Worm (Caenorhabditis elegans): Measurements from ENCODE around the gene abts-4.

abts-4 gene

ce11 chrX:6804405-6804804 lies 42.9 kb upstream of the abts-4 start (continued):
- TF ChIP-seq lir-3 (tag; optimal IDR thresholded peaks at IDR 0.05; ENCODE audit: poor library complexity) (no peak), sox-4 (tag; optimal IDR thresholded peaks at IDR 0.05) (peak; percentile 7), irx-1 (tag; optimal IDR thresholded peaks at IDR 0.05) (no peak), fkh-4 (tag; optimal IDR thresholded peaks at IDR 0.05; ENCODE audit: borderline replicate concordance) (no peak), ceh-63 (GFP tag; optimal IDR thresholded peaks at IDR 0.05) (no peak), unc-86 (tag; optimal IDR thresholded peaks at IDR 0.05) (no peak), zip-4 (GFP tag; optimal IDR thresholded peaks at IDR 0.05) (no peak), ztf-11 (tag; optimal IDR thresholded peaks at IDR 0.05) (no peak), pax-3 (tag; optimal IDR thresholded peaks at IDR 0.05) (peak; percentile 4), egl-27 (tag; optimal IDR thresholded peaks at IDR 0.05) (no peak), vab-15 (tag; optimal IDR thresholded peaks at IDR 0.05) (no peak), fos-1 (tag; optimal IDR thresholded peaks at IDR 0.05) (no peak), xbp-1 (tag; optimal IDR thresholded peaks at IDR 0.05) (no peak), ceh-88 (GFP tag; IDR thresholded peaks at IDR 0.05) (no peak), ceh-82 (tag; optimal IDR thresholded peaks at IDR 0.05) (no peak), lin-13 (GFP tag; optimal IDR thresholded peaks at IDR 0.05) (no peak), nhr-47 (tag; optimal IDR thresholded peaks at IDR 0.05) (peak; percentile 51), unc-130 (tag; optimal IDR thresholded peaks at IDR 0.05) (no peak), unc-62 (GFP tag; optimal IDR thresholded peaks at IDR 0.05) (no peak), snu-23 (GFP tag; optimal IDR thresholded peaks at IDR 0.05) (no peak), hpl-2 (GFP tag; optimal IDR thresholded peaks at IDR 0.05) (no peak), nhr-76 (tag; optimal IDR thresholded peaks at IDR 0.05) (no peak), ama-1 (optimal IDR thresholded peaks at IDR 0.05) (no peak), fkh-8 (tag; optimal IDR thresholded peaks at IDR 0.05) (peak; percentile 71), nhr-77 (tag; optimal IDR thresholded peaks at IDR 0.05) (no peak), hlh-4 (tag; optimal IDR thresholded peaks at IDR 0.05) (no peak), lsy-2 (tag; optimal IDR thresholded peaks at IDR 0.05) (no peak), Y116A8C.19 (tag; optimal IDR thresholded peaks at IDR 0.05; ENCODE audit: borderline replicate concordance) (no peak), zag-1 (tag; optimal IDR thresholded peaks at IDR 0.05) (no peak), aly-2 (tag; optimal IDR thresholded peaks at IDR 0.05) (no peak)

ce11 chrX:6801546-6801945 lies 40.0 kb upstream of the abts-4 start:
- TF ChIP-seq C04F5.9 (tag; optimal IDR thresholded peaks at IDR 0.05) (no peak), jun-1 (tag; optimal IDR thresholded peaks at IDR 0.05) (no peak), nhr-28 (tag; optimal IDR thresholded peaks at IDR 0.05) (no peak), zip-4 (GFP tag; optimal IDR thresholded peaks at IDR 0.05) (no peak), lin-13 (GFP tag; optimal IDR thresholded peaks at IDR 0.05) (no peak), C16A3.4 (tag; optimal IDR thresholded peaks at IDR 0.05) (no peak), swsn-7 (tag; optimal IDR thresholded peaks at IDR 0.05) (no peak), nhr-19 (GFP tag; conservative IDR thresholded peaks at IDR 0.05) (no peak), lin-35 (GFP tag; optimal IDR thresholded peaks at IDR 0.05) (no peak), zag-1 (tag; optimal IDR thresholded peaks at IDR 0.05) (no peak), tlp-1 (tag; optimal IDR thresholded peaks at IDR 0.05) (no peak), grh-1 (GFP tag; IDR thresholded peaks at IDR 0.05) (no peak), hlh-17 (GFP tag; optimal IDR thresholded peaks at IDR 0.05; ENCODE audit: borderline replicate concordance) (no peak)

ce11 chrX:6799776-6800175 lies 38.2 kb upstream of the abts-4 start, which contains the start of gene M03A8.3:
Gene M03A8.3 (plus strand): TSS chrX:6800053.
- TF ChIP-seq efl-1 (optimal IDR thresholded peaks at IDR 0.05) (no peak), efl-1 (GFP tag; optimal IDR thresholded peaks at IDR 0.05 in 1 of 2) (peak in 1 of 2 experiments; percentile 74), nhr-90 (tag; optimal IDR thresholded peaks at IDR 0.05; ENCODE audit: poor library complexity) (no peak)
